In genomic region chrIV:13383763-13384436, ce11 we compare ENCODE assay signal across 8 worm cellular contexts.
TF ChIP-seq lines count a peak whose summit lies in the region.

rab-19 (minus strand) TSS chrIV:13384386.

TF ChIP-seq in whole organism, L1 larva, 84 proteins besides CTCF, POLR2A, EP300 and RAD21 (continues in another document):
- TF ChIP-seq blmp-1 (tag; optimal IDR thresholded peaks at IDR 0.05; lab: Kevin White, UChicago): no peak
- TF ChIP-seq C34B4.2 (tag; optimal IDR thresholded peaks at IDR 0.05; lab: Kevin White, UChicago): no peak
- TF ChIP-seq mab-9 (GFP tag; IDR thresholded peaks at IDR 0.05; lab: Robert Waterston, UW): no peak
- TF ChIP-seq lsy-2 (tag; optimal IDR thresholded peaks at IDR 0.05; lab: Kevin White, UChicago): peak; percentile 1 to 23
- no peak for TF ChIP-seq nhr-76 (tag; optimal IDR thresholded peaks at IDR 0.05; lab: Kevin White, UChicago)
- TF ChIP-seq C16A3.4 (tag; optimal IDR thresholded peaks at IDR 0.05; lab: Kevin White, UChicago): no peak
- TF ChIP-seq ztf-4 (tag; optimal IDR thresholded peaks at IDR 0.05; lab: Kevin White, UChicago): no peak
- TF ChIP-seq vab-15 (tag; optimal IDR thresholded peaks at IDR 0.05; lab: Kevin White, UChicago): no peak
- TF ChIP-seq nhr-84 (tag; optimal IDR thresholded peaks at IDR 0.05; lab: Kevin White, UChicago): no peak
- no peak for TF ChIP-seq unc-130 (tag; optimal IDR thresholded peaks at IDR 0.05; lab: Kevin White, UChicago)
- no peak for TF ChIP-seq pqm-1 (tag; optimal IDR thresholded peaks at IDR 0.05; lab: Kevin White, UChicago)
- TF ChIP-seq sptf-1 (tag; optimal IDR thresholded peaks at IDR 0.05; lab: Kevin White, UChicago): no peak

TF ChIP-seq in whole organism, L2 larva, 48 proteins besides CTCF, POLR2A, EP300 and RAD21 (continues in another document):
- TF ChIP-seq nhr-237 (tag; optimal IDR thresholded peaks at IDR 0.05; lab: Kevin White, UChicago) (no peak), sma-9 (GFP tag; optimal IDR thresholded peaks at IDR 0.05; lab: Kevin White, UChicago) (no peak), sma-9 (tag; optimal IDR thresholded peaks at IDR 0.05; lab: Kevin White, UChicago) (no peak), snpc-4 (tag; optimal IDR thresholded peaks at IDR 0.05; lab: Kevin White, UChicago) (no peak), mdl-1 (tag; optimal IDR thresholded peaks at IDR 0.05; lab: Kevin White, UChicago) (no peak), ztf-1 (GFP tag; conservative IDR thresholded peaks at IDR 0.05; lab: Robert Waterston, UW) (no peak), lin-39 (tag; optimal IDR thresholded peaks at IDR 0.05; lab: Kevin White, UChicago) (no peak), lin-11 (tag; optimal IDR thresholded peaks at IDR 0.05; lab: Kevin White, UChicago) (peak; percentile 37), R02D3.7 (tag; optimal IDR thresholded peaks at IDR 0.05; lab: Kevin White, UChicago) (no peak), lsy-2 (tag; optimal IDR thresholded peaks at IDR 0.05; lab: Kevin White, UChicago) (peak in 1 of 2 experiments; percentile 35), unc-39 (tag; optimal IDR thresholded peaks at IDR 0.05; lab: Kevin White, UChicago) (no peak), ceh-82 (tag; optimal IDR thresholded peaks at IDR 0.05; lab: Kevin White, UChicago) (no peak)

TF ChIP-seq in whole organism, L3 larva, 47 proteins besides CTCF, POLR2A, EP300 and RAD21 (continues in another document):
- TF ChIP-seq hmg-11 (tag; optimal IDR thresholded peaks at IDR 0.05; lab: Kevin White, UChicago) (peak; percentile 65), pqm-1 (tag; optimal IDR thresholded peaks at IDR 0.05; lab: Kevin White, UChicago) (no peak), pha-4 (tag; optimal IDR thresholded peaks at IDR 0.05; lab: Kevin White, UChicago) (no peak), ztf-11 (tag; optimal IDR thresholded peaks at IDR 0.05; lab: Kevin White, UChicago) (no peak), nhr-43 (tag; optimal IDR thresholded peaks at IDR 0.05; lab: Kevin White, UChicago; ENCODE audit: poor library complexity, severe bottlenecking) (no peak), nhr-28 (tag; optimal IDR thresholded peaks at IDR 0.05; lab: Kevin White, UChicago) (no peak), lin-39 (tag; optimal IDR thresholded peaks at IDR 0.05; lab: Kevin White, UChicago) (peak; percentile 35), nhr-12 (tag; optimal IDR thresholded peaks at IDR 0.05; lab: Kevin White, UChicago) (no peak), nfya-1 (tag; optimal IDR thresholded peaks at IDR 0.05; lab: Kevin White, UChicago; ENCODE audit: insufficient read depth) (peak; percentile 26), aly-2 (tag; optimal IDR thresholded peaks at IDR 0.05; lab: Kevin White, UChicago) (no peak), lsy-12 (tag; optimal IDR thresholded peaks at IDR 0.05; lab: Kevin White, UChicago) (no peak), elt-1 (tag; optimal IDR thresholded peaks at IDR 0.05; lab: Kevin White, UChicago) (no peak)

TF ChIP-seq in whole organism, L4 larva, 104 proteins besides CTCF, POLR2A, EP300 and RAD21 (continues in another document):
- no peak for TF ChIP-seq ceh-44 (GFP tag; IDR thresholded peaks at IDR 0.05; lab: Robert Waterston, UW)
- no peak for TF ChIP-seq daf-12 (tag; optimal IDR thresholded peaks at IDR 0.05; lab: Kevin White, UChicago)
- TF ChIP-seq tra-1 (GFP tag; IDR thresholded peaks at IDR 0.05; lab: Robert Waterston, UW): no peak
- TF ChIP-seq Y75B8A.6 (GFP tag; IDR thresholded peaks at IDR 0.05; lab: Robert Waterston, UW): no peak
- 0 out of 2 replicates have a peak, but pooled peaks have one; percentile 40 for TF ChIP-seq hmg-1.1 (GFP tag; IDR thresholded peaks at IDR 0.05; lab: Robert Waterston, UW)
- TF ChIP-seq aha-1 (tag; lab: Kevin White, UChicago): peak; percentile 60
- TF ChIP-seq ama-1 (optimal IDR thresholded peaks at IDR 0.05; lab: Kevin White, UChicago): no peak
- TF ChIP-seq ceh-62 (tag; optimal IDR thresholded peaks at IDR 0.05; lab: Kevin White, UChicago): no peak
- TF ChIP-seq Y48G9A.11 (GFP tag; IDR thresholded peaks at IDR 0.05; lab: Robert Waterston, UW): no peak
- TF ChIP-seq lin-38 (GFP tag; IDR thresholded peaks at IDR 0.05; lab: Robert Waterston, UW): peak; percentile 32; the same call in 1 of the 2 replicates
- TF ChIP-seq madf-5 (GFP tag; IDR thresholded peaks at IDR 0.05; lab: Robert Waterston, UW): no peak
- TF ChIP-seq F10B5.3 (tag; optimal IDR thresholded peaks at IDR 0.05; lab: Kevin White, UChicago): no peak

TF ChIP-seq in whole organism, early embryonic, 17 proteins besides CTCF, POLR2A, EP300 and RAD21:
- no peak for TF ChIP-seq pes-1 (GFP tag; IDR thresholded peaks at IDR 0.05; lab: Robert Waterston, UW)
- no peak for TF ChIP-seq ets-7 (tag; optimal IDR thresholded peaks at IDR 0.05; lab: Kevin White, UChicago)
- TF ChIP-seq flt-1 (GFP tag; IDR thresholded peaks at IDR 0.05; lab: Robert Waterston, UW): no peak
- peak; percentile 17 for TF ChIP-seq F13C5.2 (tag; optimal IDR thresholded peaks at IDR 0.05; lab: Kevin White, UChicago)

TF ChIP-seq in whole organism, late embryonic, 69 proteins besides CTCF, POLR2A, EP300 and RAD21:
- TF ChIP-seq hlh-8 (tag; optimal IDR thresholded peaks at IDR 0.05; lab: Kevin White, UChicago): no peak
- peak; percentile 28 for TF ChIP-seq ceh-31 (tag; optimal IDR thresholded peaks at IDR 0.05; lab: Kevin White, UChicago)
- peak; percentile 71 for TF ChIP-seq unc-42 (tag; optimal IDR thresholded peaks at IDR 0.05; lab: Kevin White, UChicago)
- TF ChIP-seq ceh-48 (tag; optimal IDR thresholded peaks at IDR 0.05; lab: Kevin White, UChicago): peak; percentile 72
TF ChIP-seq in whole organism, late embryonic: peak in this region for 3.

TF ChIP-seq in whole organism, mixed stage, embryonic, 35 proteins besides CTCF, POLR2A, EP300 and RAD21:
- peak; percentile 91 for TF ChIP-seq ces-1 (GFP tag; optimal IDR thresholded peaks at IDR 0.05; lab: Kevin White, UChicago)
- TF ChIP-seq lin-13 (tag; optimal IDR thresholded peaks at IDR 0.05; lab: Kevin White, UChicago): no peak
- TF ChIP-seq nhr-12 (tag; optimal IDR thresholded peaks at IDR 0.05; lab: Kevin White, UChicago): no peak
- TF ChIP-seq pha-4 (tag; optimal IDR thresholded peaks at IDR 0.05; lab: Kevin White, UChicago): no peak
TF ChIP-seq in whole organism, mixed stage, embryonic: peak in this region for 1.

TF ChIP-seq in whole organism, young adult, 124 proteins besides CTCF, POLR2A, EP300 and RAD21:
- TF ChIP-seq rec-8 (tag; optimal IDR thresholded peaks at IDR 0.05; lab: Kevin White, UChicago): no peak
- peak; percentile 90 for TF ChIP-seq hmg-1.2 (GFP tag; IDR thresholded peaks at IDR 0.05; lab: Robert Waterston, UW)
- no peak for TF ChIP-seq him-1 (tag; optimal IDR thresholded peaks at IDR 0.05; lab: Kevin White, UChicago)
- TF ChIP-seq aptf-3 (GFP tag; IDR thresholded peaks at IDR 0.05; lab: Robert Waterston, UW): no peak
- TF ChIP-seq ceh-79 (tag; optimal IDR thresholded peaks at IDR 0.05; lab: Kevin White, UChicago): no peak
- no peak for TF ChIP-seq zfh-2 (GFP tag; conservative IDR thresholded peaks at IDR 0.05; lab: Robert Waterston, UW)
